Fruit fly (Drosophila melanogaster) whole organism, prepupa: ENCODE measurements around the gene CG3719.

Experiments used
- Blimp-1 ChIP-seq: fragments of 200-800 bp; sonication (Bioruptor generic); optimal IDR thresholded peaks from 3 replicates; lab custom pipeline; 2017; ENCODE audit warnings: missing biosample characterization, missing genetic modification characterization, mild to moderate bottlenecking, moderate library complexity, missing genetic modification reagents
- CG11762 ChIP-seq: fragments of 200-800 bp; sonication (Bioruptor generic); optimal IDR thresholded peaks from 3 replicates; lab custom pipeline; 2016; ENCODE audit warnings: missing biosample characterization, missing genetic modification characterization; ENCODE audit not compliant: insufficient read depth
- CG11902 ChIP-seq: fragments of 200-800 bp; sonication (Bioruptor generic); optimal IDR thresholded peaks from 3 replicates; lab custom pipeline; 2016; ENCODE audit warnings: missing biosample characterization, missing genetic modification characterization
- CG1621 ChIP-seq: fragments of 200-800 bp; sonication (Bioruptor generic); optimal IDR thresholded peaks from 3 replicates; lab custom pipeline; 2018; ENCODE audit warnings: missing biosample characterization, mild to moderate bottlenecking, missing genetic modification characterization
- CG6854 ChIP-seq: fragments of 200-800 bp; sonication (Bioruptor generic); optimal IDR thresholded peaks from 2 replicates; lab custom pipeline; 2017; ENCODE audit warnings: missing biosample characterization, mild to moderate bottlenecking, missing genetic modification characterization
- CG8632 ChIP-seq: fragments of 200-800 bp; sonication (Bioruptor generic); optimal IDR thresholded peaks from 3 replicates; lab custom pipeline; 2016; ENCODE audit warnings: missing biosample characterization, missing genetic modification characterization
- CG9139 ChIP-seq: fragments of 200-800 bp; sonication (Bioruptor generic); optimal IDR thresholded peaks from 3 replicates; lab custom pipeline; 2017; ENCODE audit warnings: missing biosample characterization, mild to moderate bottlenecking, missing genetic modification characterization
- Ets96B ChIP-seq: fragments of 200-800 bp; optimal IDR thresholded peaks from 2 replicates; lab custom pipeline; 2019; ENCODE audit warnings: missing biosample characterization, mild to moderate bottlenecking, missing genetic modification characterization, moderate library complexity
- Gug ChIP-seq: fragments of 200-800 bp; sonication (Bioruptor generic); IDR thresholded peaks from 2 replicates; pipeline ENCODE4 v1.3.6; 2022; ENCODE audit warnings: missing biosample characterization, missing genetic modification characterization
- OdsH ChIP-seq: fragments of 200-800 bp; sonication (Bioruptor generic); optimal IDR thresholded peaks from 3 replicates; lab custom pipeline; 2016; ENCODE audit warnings: missing biosample characterization, missing genetic modification characterization
- acj6 ChIP-seq: fragments of 200-800 bp; sonication (Bioruptor generic); optimal IDR thresholded peaks from 3 replicates; lab custom pipeline; 2016; ENCODE audit warnings: missing biosample characterization, missing genetic modification characterization
- esn ChIP-seq: fragments of 200-800 bp; sonication (Bioruptor generic); optimal IDR thresholded peaks from 2 replicates; lab custom pipeline; 2016; ENCODE audit warnings: missing biosample characterization, mild to moderate bottlenecking, missing genetic modification characterization, moderate library complexity
- lz ChIP-seq: fragments of 200-800 bp; sonication (Bioruptor generic); optimal IDR thresholded peaks from 3 replicates; lab custom pipeline; 2016; ENCODE audit warnings: missing biosample characterization, missing genetic modification characterization

- TF ChIP-seq acj6 (GFP tag; lab: Kevin White, UChicago) (no peak), CG11902 (GFP tag; lab: Kevin White, UChicago) (no peak), CG1621 (tag; lab: Kevin White, UChicago) (peak; percentile 37), OdsH (GFP tag; lab: Kevin White, UChicago) (no peak), Blimp-1 (GFP tag; lab: Kevin White, UChicago) (no peak), CG6854 (GFP tag; lab: Kevin White, UChicago) (no peak), Gug (GFP tag; lab: Robert Waterston, UW) (peak; percentile 10; the same call in 1 of the 2 replicates), CG8632 (GFP tag; lab: Kevin White, UChicago) (peak; percentile 41), Ets96B (tag; lab: Kevin White, UChicago) (peak; percentile 28), lz (GFP tag; lab: Kevin White, UChicago) (peak; percentile 71), esn (GFP tag; lab: Kevin White, UChicago) (peak; percentile 69), CG9139 (GFP tag; lab: Kevin White, UChicago) (no peak), CG11762 (GFP tag; lab: Kevin White, UChicago) (peak; percentile 45)
Measured at dm6 chrX:1370104-1370802, 10.0 kb downstream of the CG3719 start, which contains the start of gene ssx.
